Worm (Caenorhabditis elegans) whole organism, early embryonic: Measurements from ENCODE around the gene F56H9.2.

Source experiments
- B0310.2 ChIP-seq: sonication (generic microtip); optimal IDR thresholded peaks from 2 replicates; lab custom pipeline; 2016; ENCODE audit warnings: mild to moderate bottlenecking, missing genetic modification characterization, missing compliant biosample characterization
- F13C5.2 ChIP-seq: sonication (generic microtip); optimal IDR thresholded peaks from 2 replicates; lab custom pipeline; 2017; ENCODE audit warnings: mild to moderate bottlenecking, missing genetic modification characterization, inconsistent platforms, missing compliant biosample characterization
- aly-1 ChIP-seq: sonication (generic microtip); optimal IDR thresholded peaks from 2 replicates; lab custom pipeline; 2016; ENCODE audit warnings: missing genetic modification characterization, missing compliant biosample characterization
- ama-1 ChIP-seq: fragments of 150-350 bp; optimal IDR thresholded peaks from 2 replicates; lab custom pipeline; 2014
- ceh-13 ChIP-seq: fragments of 200-800 bp; sonication (Bioruptor generic); optimal IDR thresholded peaks from 2 replicates; lab custom pipeline; 2018; ENCODE audit warnings: mild to moderate bottlenecking, missing genetic modification characterization, missing compliant biosample characterization
- ceh-36 ChIP-seq: sonication (generic microtip); optimal IDR thresholded peaks from 2 replicates; lab custom pipeline; 2016; ENCODE audit warnings: missing genetic modification characterization, inconsistent platforms, missing compliant biosample characterization
- ets-7 ChIP-seq: sonication (generic microtip); optimal IDR thresholded peaks from 2 replicates; lab custom pipeline; 2016; ENCODE audit warnings: missing genotype, missing genetic modification characterization, missing compliant biosample characterization
- flt-1 ChIP-seq: fragments of 200-800 bp; sonication (Bioruptor generic); IDR thresholded peaks from 2 replicates; pipeline ENCODE4 v1.3.6; 2022; ENCODE audit warnings: missing genetic modification characterization, missing compliant biosample characterization
- hmbx-1 ChIP-seq: sonication (generic microtip); optimal IDR thresholded peaks from 2 replicates; lab custom pipeline; 2016; ENCODE audit warnings: mild to moderate bottlenecking, missing genetic modification characterization, missing compliant biosample characterization
- hmg-4 ChIP-seq: fragments of 200-800 bp; sonication (Bioruptor generic); optimal IDR thresholded peaks from 2 replicates; lab custom pipeline; 2018; ENCODE audit warnings: mild to moderate bottlenecking, missing genetic modification characterization, missing compliant biosample characterization
- hnd-1 ChIP-seq: sonication (generic microtip); optimal IDR thresholded peaks from 2 replicates; lab custom pipeline; 2016; ENCODE audit warnings: missing genetic modification characterization, missing compliant biosample characterization
- pes-1 ChIP-seq: fragments of 200-800 bp; sonication (Bioruptor generic); IDR thresholded peaks from 2 replicates; pipeline ENCODE4 v1.3.6; 2022; ENCODE audit warnings: missing genetic modification reagents, missing genetic modification characterization, missing compliant biosample characterization
- scrt-1 ChIP-seq: fragments of 200-800 bp; sonication (Bioruptor generic); IDR thresholded peaks from 2 replicates; pipeline ENCODE4 v1.3.6; 2022; ENCODE audit warnings: missing genetic modification characterization, missing compliant biosample characterization
- sea-1 ChIP-seq: fragments of 200-800 bp; sonication (Bioruptor generic); conservative IDR thresholded peaks from 2 replicates; pipeline ENCODE4 v1.3.6; 2022; ENCODE audit warnings: missing genetic modification characterization, missing compliant biosample characterization
- tbx-11 ChIP-seq: fragments of 200-800 bp; sonication (Bioruptor generic); IDR thresholded peaks from 2 replicates; pipeline ENCODE4 v1.3.6; 2022; ENCODE audit warnings: missing genetic modification characterization, missing compliant biosample characterization
- tbx-37 ChIP-seq: fragments of 200-800 bp; sonication (Bioruptor generic); conservative IDR thresholded peaks from 2 replicates; pipeline ENCODE4 v1.3.6; 2022; ENCODE audit warnings: missing genetic modification reagents, missing genetic modification characterization, missing compliant biosample characterization
- tra-4 ChIP-seq: sonication (generic microtip); optimal IDR thresholded peaks from 2 replicates; lab custom pipeline; 2017; ENCODE audit warnings: missing genetic modification characterization, missing compliant biosample characterization

The F56H9.2 gene

DNA sequence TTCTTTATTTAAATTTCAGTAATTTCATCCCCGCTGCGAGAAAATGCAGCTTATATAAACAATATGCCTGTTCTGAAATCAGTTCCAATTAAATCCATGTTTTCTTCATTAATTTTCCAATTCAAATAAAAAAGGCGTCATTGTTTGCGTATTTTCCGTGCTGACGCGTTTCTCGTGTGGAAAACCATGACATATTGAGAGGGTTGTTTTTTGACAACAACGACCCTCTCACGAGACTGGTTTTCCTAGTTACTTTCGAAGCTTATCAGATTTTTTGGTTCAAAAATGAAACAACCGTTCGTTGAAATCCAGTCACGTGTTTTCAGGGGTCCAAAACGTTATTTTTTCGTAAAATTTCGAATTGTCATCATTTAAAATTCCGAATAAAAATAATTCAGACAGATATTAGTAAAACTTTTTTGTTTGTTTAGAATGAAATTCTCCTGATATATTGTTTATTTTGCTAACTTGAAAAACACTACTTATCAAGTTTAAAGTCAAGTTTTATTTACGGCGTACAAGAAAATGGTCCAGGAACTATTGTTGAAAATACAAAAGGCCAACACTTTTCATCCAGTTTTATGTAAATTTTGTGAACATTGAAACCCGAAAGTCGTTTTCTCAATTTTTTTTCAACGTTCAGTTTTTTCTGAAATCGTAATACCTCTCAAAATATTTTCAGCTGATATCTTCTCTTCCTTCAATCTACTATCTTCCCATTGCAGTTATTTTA is 37.8 kb upstream of the F56H9.2 start, which contains the start of gene C14C10.5:
TSS of gene C14C10.5 (plus strand) at position 683 of the 733 bp plus-strand sequence.
- no peak for TF ChIP-seq sea-1 (GFP tag; lab: Robert Waterston, UW)
- TF ChIP-seq hnd-1: no peak
- no peak for TF ChIP-seq ets-7 (tag; lab: Kevin White, UChicago)
- TF ChIP-seq flt-1 (GFP tag; lab: Robert Waterston, UW): no peak

DNA sequence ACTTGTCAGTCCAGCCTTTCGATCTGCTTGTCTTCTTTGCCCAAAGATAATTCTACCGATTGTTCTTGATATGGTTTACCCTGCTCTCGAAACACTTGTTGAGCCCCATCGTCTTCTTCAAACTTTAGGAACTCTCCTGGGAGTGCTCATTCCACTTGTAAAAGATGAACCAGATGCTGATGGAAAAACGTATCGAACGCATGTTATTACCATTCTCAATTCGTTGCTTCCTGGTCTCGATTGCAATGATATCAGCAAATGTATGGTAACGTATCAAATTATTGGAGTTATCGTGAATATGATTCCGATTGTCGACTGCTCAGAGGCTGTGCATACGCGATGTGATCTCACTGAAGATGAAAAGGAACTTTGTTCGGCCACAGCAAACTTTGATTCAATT is 35.6 kb upstream of the F56H9.2 start:
- TF ChIP-seq B0310.2 (tag; lab: Kevin White, UChicago) (no peak), scrt-1 (GFP tag; lab: Robert Waterston, UW) (no peak), tra-4 (no peak), ceh-13 (GFP tag; lab: Kevin White, UChicago) (no peak), ama-1 (lab: Kevin White, UChicago) (no peak), hmbx-1 (tag; lab: Kevin White, UChicago) (no peak), tbx-37 (no peak)

DNA sequence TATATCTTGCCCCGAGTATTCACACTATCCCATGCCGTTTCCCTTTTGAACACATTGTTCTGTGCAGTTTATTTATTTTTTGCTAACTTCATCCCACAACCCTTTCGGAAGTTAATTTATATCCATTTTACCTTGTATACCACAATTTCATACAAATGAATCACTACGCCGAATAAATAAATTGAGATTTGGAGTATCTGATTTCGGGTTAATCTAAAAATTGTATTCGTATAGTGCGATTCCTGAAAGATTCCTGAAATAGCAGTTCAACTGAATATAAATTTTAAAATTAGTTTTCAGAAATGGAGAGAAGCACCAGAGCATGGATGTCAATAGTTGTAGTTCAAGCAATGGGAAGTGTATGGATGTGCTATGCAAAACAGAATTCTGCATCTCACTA is 30.4 kb upstream of the F56H9.2 start, which contains the start of gene erg-28:
TSS of gene erg-28 (plus strand) at position 301 of the 400 bp plus-strand sequence.
- TF ChIP-seq aly-1 (tag; lab: Kevin White, UChicago): no peak
- no peak for TF ChIP-seq tbx-11 (GFP tag; lab: Robert Waterston, UW)
- no peak for TF ChIP-seq ets-7 (tag; lab: Kevin White, UChicago)
- TF ChIP-seq ceh-36 (tag; lab: Kevin White, UChicago): no peak
- no peak for TF ChIP-seq ceh-13 (GFP tag; lab: Kevin White, UChicago)
- no peak for TF ChIP-seq flt-1 (GFP tag; lab: Robert Waterston, UW)
- TF ChIP-seq sea-1 (GFP tag; lab: Robert Waterston, UW): no peak
- no peak for TF ChIP-seq B0310.2 (tag; lab: Kevin White, UChicago)
- no peak for TF ChIP-seq scrt-1 (GFP tag; lab: Robert Waterston, UW)
- no peak for TF ChIP-seq hmbx-1 (tag; lab: Kevin White, UChicago)
- no peak for TF ChIP-seq pes-1
- no peak for TF ChIP-seq tbx-37
- no peak for TF ChIP-seq hmg-4 (GFP tag; lab: Kevin White, UChicago)
- TF ChIP-seq tra-4: no peak
- TF ChIP-seq ama-1 (lab: Kevin White, UChicago): no peak
- no peak for TF ChIP-seq hnd-1
- no peak for TF ChIP-seq F13C5.2

DNA sequence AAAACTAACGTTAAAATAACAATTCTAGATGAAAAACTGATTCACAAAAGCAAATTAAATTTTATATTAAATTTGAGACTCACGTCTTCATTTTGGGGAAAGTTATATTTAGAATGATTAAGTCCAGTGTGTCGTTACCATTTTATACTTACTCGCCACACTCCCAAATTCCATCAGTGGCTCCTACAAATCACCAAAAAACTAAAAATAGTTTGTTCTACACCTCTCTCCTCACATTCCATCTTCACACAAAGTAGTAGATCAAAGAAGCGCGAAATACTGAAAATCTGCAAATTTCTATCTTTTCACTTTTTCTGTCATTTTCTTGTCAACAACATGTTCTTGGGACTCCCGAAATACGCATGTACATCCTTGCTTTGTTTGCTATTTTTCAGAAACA is 28.6 kb upstream of the F56H9.2 start, which contains the start of gene ZC116.5:
TSS of gene ZC116.5 (minus strand) at position 101 of the 400 bp plus-strand sequence.
- no peak for TF ChIP-seq flt-1 (GFP tag; lab: Robert Waterston, UW)
- TF ChIP-seq hmbx-1 (tag; lab: Kevin White, UChicago): no peak
- TF ChIP-seq B0310.2 (tag; lab: Kevin White, UChicago): no peak
- TF ChIP-seq tbx-11 (GFP tag; lab: Robert Waterston, UW): no peak
- TF ChIP-seq hnd-1: no peak
- TF ChIP-seq hmg-4 (GFP tag; lab: Kevin White, UChicago): no peak
- TF ChIP-seq tbx-37: no peak
- no peak for TF ChIP-seq ceh-36 (tag; lab: Kevin White, UChicago)
- TF ChIP-seq ets-7 (tag; lab: Kevin White, UChicago): no peak
- TF ChIP-seq sea-1 (GFP tag; lab: Robert Waterston, UW): no peak
- no peak for TF ChIP-seq tra-4

DNA sequence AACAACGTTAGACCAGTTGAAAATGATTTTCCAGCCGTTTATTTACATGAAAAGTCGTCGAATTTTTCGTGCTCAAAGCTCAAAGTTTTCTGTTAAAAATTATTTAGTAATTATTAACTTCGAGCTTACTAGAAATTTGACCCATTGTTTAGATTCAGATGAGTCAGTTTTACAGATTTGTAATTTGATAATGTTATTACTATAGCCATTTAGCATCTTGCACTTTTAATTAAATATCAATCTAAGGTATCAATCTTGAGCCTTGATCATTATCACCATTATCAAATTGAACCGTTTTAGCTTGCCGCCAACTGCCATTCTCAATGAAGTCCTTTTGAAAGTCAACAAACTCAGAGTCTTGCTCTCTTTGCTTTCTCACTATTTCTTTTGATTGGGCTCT is 27.9 kb upstream of the F56H9.2 start, which contains the start of gene ZC116.1:
TSS of gene ZC116.1 (plus strand) at position 301 of the 400 bp plus-strand sequence.
- TF ChIP-seq ets-7 (tag; lab: Kevin White, UChicago) (no peak), F13C5.2 (no peak), scrt-1 (GFP tag; lab: Robert Waterston, UW) (no peak), hmg-4 (GFP tag; lab: Kevin White, UChicago) (no peak), hmbx-1 (tag; lab: Kevin White, UChicago) (no peak), ceh-36 (tag; lab: Kevin White, UChicago) (no peak), hnd-1 (no peak), sea-1 (GFP tag; lab: Robert Waterston, UW) (no peak), ceh-13 (GFP tag; lab: Kevin White, UChicago) (no peak), tra-4 (no peak), B0310.2 (tag; lab: Kevin White, UChicago) (no peak), flt-1 (GFP tag; lab: Robert Waterston, UW) (no peak), ama-1 (lab: Kevin White, UChicago) (no peak), aly-1 (tag; lab: Kevin White, UChicago) (no peak), pes-1 (no peak), tbx-37 (no peak), tbx-11 (GFP tag; lab: Robert Waterston, UW) (no peak)

DNA sequence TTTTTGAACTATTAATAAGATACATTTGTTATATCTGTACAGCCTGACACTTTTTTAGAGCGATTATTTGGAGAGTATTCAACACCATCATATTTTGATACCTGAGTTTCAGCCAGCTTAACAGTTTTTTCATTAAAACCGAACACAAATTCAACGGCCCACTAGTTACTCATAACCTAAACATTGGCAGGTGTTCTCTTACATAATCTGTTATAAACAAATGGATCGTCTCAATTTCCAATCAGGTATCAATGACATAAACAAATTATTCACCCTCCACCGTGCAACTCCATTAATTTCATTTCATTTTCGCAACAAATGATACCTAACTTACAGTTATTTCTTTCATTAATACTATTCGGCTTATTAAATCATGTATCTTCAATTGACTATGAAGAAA is 26.4 kb upstream of the F56H9.2 start, which contains the start of gene cubn-1:
TSS of gene cubn-1 (plus strand) at position 301 of the 400 bp plus-strand sequence.
- TF ChIP-seq ets-7 (tag; lab: Kevin White, UChicago): no peak
- TF ChIP-seq tbx-37: no peak
- TF ChIP-seq tbx-11 (GFP tag; lab: Robert Waterston, UW): no peak
- no peak for TF ChIP-seq pes-1
- no peak for TF ChIP-seq hnd-1
- TF ChIP-seq hmbx-1 (tag; lab: Kevin White, UChicago): no peak
- no peak for TF ChIP-seq hmg-4 (GFP tag; lab: Kevin White, UChicago)
- TF ChIP-seq flt-1 (GFP tag; lab: Robert Waterston, UW): no peak
- no peak for TF ChIP-seq aly-1 (tag; lab: Kevin White, UChicago)
- TF ChIP-seq ama-1 (lab: Kevin White, UChicago): no peak
- TF ChIP-seq scrt-1 (GFP tag; lab: Robert Waterston, UW): no peak
- TF ChIP-seq B0310.2 (tag; lab: Kevin White, UChicago): no peak
- TF ChIP-seq tra-4: no peak
- TF ChIP-seq F13C5.2: no peak
- TF ChIP-seq sea-1 (GFP tag; lab: Robert Waterston, UW): no peak
- no peak for TF ChIP-seq ceh-13 (GFP tag; lab: Kevin White, UChicago)
- TF ChIP-seq ceh-36 (tag; lab: Kevin White, UChicago): no peak

DNA sequence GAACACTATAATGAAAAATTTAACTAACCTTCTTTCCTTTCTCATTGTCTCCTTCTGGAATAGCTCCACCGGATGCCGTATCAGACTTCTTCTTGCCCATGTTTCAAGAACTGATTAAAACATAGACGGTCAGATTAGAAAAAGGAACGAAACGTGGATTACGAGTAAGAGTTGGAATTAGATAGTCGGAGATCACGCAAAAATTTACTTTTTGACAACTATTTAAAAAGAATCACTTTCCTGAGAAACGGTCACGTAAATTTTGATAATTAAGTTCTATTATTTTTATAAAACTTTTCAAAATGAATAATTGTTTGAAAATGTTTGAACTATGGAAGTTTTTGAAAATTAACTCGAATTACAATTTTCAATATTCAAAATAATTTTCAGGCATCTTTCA is 25.3 kb upstream of the F56H9.2 start, which contains the start of gene cyc-2.2:
TSS of gene cyc-2.2 (minus strand) at position 101 of the 400 bp plus-strand sequence.
- TF ChIP-seq ets-7 (tag; lab: Kevin White, UChicago) (no peak), aly-1 (tag; lab: Kevin White, UChicago) (no peak), hnd-1 (no peak), ceh-36 (tag; lab: Kevin White, UChicago) (no peak), sea-1 (GFP tag; lab: Robert Waterston, UW) (no peak), flt-1 (GFP tag; lab: Robert Waterston, UW) (no peak), B0310.2 (tag; lab: Kevin White, UChicago) (no peak), tbx-37 (no peak), hmbx-1 (tag; lab: Kevin White, UChicago) (no peak)
